Worm (Caenorhabditis elegans): ENCODE results near the gene degl-2.

The degl-2 gene

ce11 chrIV:9676535-9676934 is 33.2 kb downstream of the degl-2 start (continued):
- TF ChIP-seq sdz-12 (GFP tag; optimal IDR thresholded peaks at IDR 0.05) = no peak
- no peak for TF ChIP-seq T26A8.4 (GFP tag; IDR thresholded peaks at IDR 0.05)
- peak; percentile 58 for TF ChIP-seq hlh-30 (tag; optimal IDR thresholded peaks at IDR 0.05; ENCODE audit: insufficient read depth)
- no peak for TF ChIP-seq R02D3.7 (tag; optimal IDR thresholded peaks at IDR 0.05)
- 0 out of 2 replicates have a peak, but pooled peaks have one; percentile 47 for TF ChIP-seq lin-1 (GFP tag; IDR thresholded peaks at IDR 0.05)
- TF ChIP-seq set-16 (GFP tag; IDR thresholded peaks at IDR 0.05) = no peak
- TF ChIP-seq nhr-42 (GFP tag; IDR thresholded peaks at IDR 0.05) = no peak
- no peak for TF ChIP-seq gei-8 (GFP tag; optimal IDR thresholded peaks at IDR 0.05)
- no peak for TF ChIP-seq lin-15B (tag; optimal IDR thresholded peaks at IDR 0.05)
- peak in 1 of 2 experiments; percentile 35 for TF ChIP-seq hif-1 (tag; optimal IDR thresholded peaks at IDR 0.05)
- TF ChIP-seq nhr-6 (tag; optimal IDR thresholded peaks at IDR 0.05) = no peak
- no peak for TF ChIP-seq nhr-25 (tag; optimal IDR thresholded peaks at IDR 0.05; ENCODE audit: borderline replicate concordance, insufficient read depth)
- no peak for TF ChIP-seq zfp-3 (GFP tag; conservative IDR thresholded peaks at IDR 0.05)
- peak; percentile 17 for TF ChIP-seq T20F7.1 (GFP tag; optimal IDR thresholded peaks at IDR 0.05)
- TF ChIP-seq mdl-1 (tag; optimal IDR thresholded peaks at IDR 0.05) = peak in 1 of 2 experiments; percentile 70
- no peak for TF ChIP-seq madf-5 (GFP tag; IDR thresholded peaks at IDR 0.05)
- no peak for TF ChIP-seq dpl-1 (GFP tag; optimal IDR thresholded peaks at IDR 0.05)
- TF ChIP-seq lim-7 (GFP tag; IDR thresholded peaks at IDR 0.05) = no peak
- no peak for TF ChIP-seq mdt-29 (GFP tag; IDR thresholded peaks at IDR 0.05)
- TF ChIP-seq Y5F2A.4 (GFP tag; optimal IDR thresholded peaks at IDR 0.05) = no peak
- TF ChIP-seq zfp-2 (tag; optimal IDR thresholded peaks at IDR 0.05) = no peak
- TF ChIP-seq unc-62 (GFP tag; optimal IDR thresholded peaks at IDR 0.05 in 1 of 2) = no peak
- TF ChIP-seq unc-62 (tag; optimal IDR thresholded peaks at IDR 0.05) = no peak
- TF ChIP-seq unc-39 (tag; optimal IDR thresholded peaks at IDR 0.05) = no peak
- TF ChIP-seq dve-1 (tag; optimal IDR thresholded peaks at IDR 0.05; ENCODE audit: insufficient read depth) = peak; percentile 89
- TF ChIP-seq Y105C5A.15 (GFP tag; IDR thresholded peaks at IDR 0.05) = no peak
- TF ChIP-seq F26F4.8 (GFP tag; conservative IDR thresholded peaks at IDR 0.05) = no peak
- TF ChIP-seq zag-1 (tag; optimal IDR thresholded peaks at IDR 0.05) = no peak
- no peak for TF ChIP-seq ama-1 (optimal IDR thresholded peaks at IDR 0.05)
- TF ChIP-seq ceh-62 (tag; optimal IDR thresholded peaks at IDR 0.05) = no peak
- TF ChIP-seq spr-1 (tag; optimal IDR thresholded peaks at IDR 0.05) = no peak
- peak; percentile 7 for TF ChIP-seq mxl-3 (GFP tag; optimal IDR thresholded peaks at IDR 0.05)
- peak; percentile 45 for TF ChIP-seq mep-1 (tag; optimal IDR thresholded peaks at IDR 0.05)
- no peak for TF ChIP-seq Y75B8A.6 (GFP tag; IDR thresholded peaks at IDR 0.05)
- no peak for TF ChIP-seq egl-43 (GFP tag; IDR thresholded peaks at IDR 0.05)
- TF ChIP-seq lir-3 (tag; optimal IDR thresholded peaks at IDR 0.05) = no peak
- no peak for TF ChIP-seq spr-3 (GFP tag; optimal IDR thresholded peaks at IDR 0.05)
- no peak for TF ChIP-seq tra-1 (GFP tag; IDR thresholded peaks at IDR 0.05)
- no peak for TF ChIP-seq F44E2.7 (GFP tag; IDR thresholded peaks at IDR 0.05)
- TF ChIP-seq arid-1 (GFP tag; conservative IDR thresholded peaks at IDR 0.05) = no peak

- TF ChIP-seq ZK546.5 (tag; optimal IDR thresholded peaks at IDR 0.05) = no peak
- no peak for TF ChIP-seq egl-43 (GFP tag; IDR thresholded peaks at IDR 0.05)
- no peak for TF ChIP-seq cey-2 (tag; optimal IDR thresholded peaks at IDR 0.05; ENCODE audit: borderline replicate concordance, insufficient read depth)
- no peak for TF ChIP-seq zip-11 (GFP tag; IDR thresholded peaks at IDR 0.05)
- TF ChIP-seq F37D6.2 (tag; optimal IDR thresholded peaks at IDR 0.05) = no peak
- TF ChIP-seq fos-1 (tag; optimal IDR thresholded peaks at IDR 0.05) = no peak
- peak; percentile 85 for TF ChIP-seq nhr-48 (tag; optimal IDR thresholded peaks at IDR 0.05)
- TF ChIP-seq lsy-2 (tag; optimal IDR thresholded peaks at IDR 0.05) = peak; percentile 9 to 84
- no peak for TF ChIP-seq saeg-2 (GFP tag; IDR thresholded peaks at IDR 0.05)
- TF ChIP-seq pqm-1 (tag; optimal IDR thresholded peaks at IDR 0.05) = peak; percentile 53
- peak; percentile 89 for TF ChIP-seq nhr-28 (tag; optimal IDR thresholded peaks at IDR 0.05)
- TF ChIP-seq ctbp-1 (GFP tag; IDR thresholded peaks at IDR 0.05) = peak; percentile 70; the same call in 1 of the 2 replicates
- TF ChIP-seq lin-13 (GFP tag; optimal IDR thresholded peaks at IDR 0.05) = no peak
Observed at ce11 chrIV:9677226-9677992, 34.1 kb downstream of the degl-2 start.

Data from whole organism, L4 larva.